Worm (Caenorhabditis elegans): ENCODE results near the gene usip-1.

ce11 chrV:12233425-12233824, 49.4 kb upstream of the usip-1 start:
- TF ChIP-seq him-1 (tag; optimal IDR thresholded peaks at IDR 0.05) (no peak), W03F9.2 (tag; optimal IDR thresholded peaks at IDR 0.05) (no peak)

Data from whole organism, L4/young adult.